Worm (Caenorhabditis elegans): ENCODE measurements around the gene F58A6.5.
"Not testable (repeated sequence)": the region's sequence is repeated elsewhere in the genome, so short reads cannot be mapped to it uniquely, and the experiment has no call there.

DNA sequence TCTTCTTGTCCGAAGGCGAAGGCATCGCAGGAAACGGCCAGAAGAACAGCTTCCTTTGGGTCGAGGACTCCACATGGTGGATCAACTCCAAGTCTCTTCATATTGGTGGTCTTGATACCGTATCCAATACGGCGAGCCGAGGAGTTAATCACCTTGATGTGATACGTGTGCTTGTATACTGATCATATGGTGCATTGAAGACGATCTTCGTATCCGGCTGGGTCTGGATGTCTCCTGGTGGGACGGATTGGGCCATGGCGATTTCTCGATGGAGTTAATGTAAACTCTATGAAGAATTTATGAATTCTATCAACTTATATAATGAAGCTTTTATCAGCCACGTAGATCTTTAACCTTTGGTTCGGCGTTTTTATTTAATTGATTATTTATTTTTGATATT is 33.0 kb downstream of the F58A6.5 start, which contains the start of gene msp-74:
- not testable (repeated sequence) for TF ChIP-seq nhr-11, mep-1, tlp-1, fkh-8, fos-1, elt-3, egl-27, nhr-76 (tag; optimal IDR thresholded peaks at IDR 0.05)

Measured in whole organism, L1 larva.